Fruit fly (Drosophila melanogaster): ENCODE results near the gene CG44422.
A peak's percentile ranks its signal among the peaks of the same experiment; 100 is the strongest.

Gene CG44422

DNA sequence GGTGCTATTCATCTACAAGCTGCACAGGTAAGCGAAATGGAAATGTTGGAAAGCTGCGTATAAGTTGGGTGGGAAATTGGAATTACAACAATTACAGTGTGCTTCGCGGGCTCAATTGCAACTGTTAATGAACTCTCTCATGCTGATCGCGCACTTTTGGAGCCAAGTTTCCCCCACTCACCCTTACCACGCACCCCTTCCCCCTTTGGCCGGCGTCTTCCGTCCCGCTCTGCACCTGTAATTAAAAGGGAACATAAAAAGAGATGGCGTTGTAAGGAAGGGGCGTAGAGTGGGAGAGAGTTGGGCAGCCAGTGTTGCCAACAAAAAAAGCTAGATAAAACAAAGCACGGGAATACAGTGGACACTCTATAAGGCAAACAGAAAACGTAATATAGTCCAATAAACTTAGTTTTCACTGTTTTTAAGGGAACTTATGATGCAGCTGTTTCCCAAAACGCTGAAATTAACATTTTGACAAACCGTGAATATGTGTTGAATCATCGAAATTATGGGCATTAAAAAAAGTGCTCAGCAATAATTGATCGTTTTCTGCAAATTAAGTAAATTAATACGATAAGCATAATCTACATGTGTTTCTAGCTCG is 38.2 kb upstream of the CG44422 start (continued):
- no peak for TF ChIP-seq run (tag; optimal IDR thresholded peaks at IDR 0.05)
- peak; percentile 4 for TF ChIP-seq CG9727 (GFP tag; optimal IDR thresholded peaks at IDR 0.05)
- no peak for TF ChIP-seq hth (optimal IDR thresholded peaks at IDR 0.05)
- TF ChIP-seq nmo (GFP tag; optimal IDR thresholded peaks at IDR 0.05) = peak; percentile 7
- no peak for TF ChIP-seq BEAF-32 (GFP tag; optimal IDR thresholded peaks at IDR 0.05)
- no peak for TF ChIP-seq CG9817 (tag; optimal IDR thresholded peaks at IDR 0.05)
- TF ChIP-seq mam (GFP tag; optimal IDR thresholded peaks at IDR 0.05) = peak; percentile 13
- TF ChIP-seq HmgZ (tag; optimal IDR thresholded peaks at IDR 0.05) = no peak
- peak; percentile 74 for TF ChIP-seq Med (GFP tag)
- TF ChIP-seq CG7786 (GFP tag; optimal IDR thresholded peaks at IDR 0.05) = peak; percentile 12
- peak; percentile 23 for TF ChIP-seq CG8388 (GFP tag; optimal IDR thresholded peaks at IDR 0.05)
- no peak for TF ChIP-seq CG11723 (GFP tag; optimal IDR thresholded peaks at IDR 0.05)
- TF ChIP-seq pnt (GFP tag; optimal IDR thresholded peaks at IDR 0.05) = peak; percentile 12
- peak; percentile 69 for TF ChIP-seq row (GFP tag; IDR thresholded peaks at IDR 0.05)
- no peak for TF ChIP-seq CG6683 (GFP tag; optimal IDR thresholded peaks at IDR 0.05)
- no peak for TF ChIP-seq gcm2 (GFP tag; optimal IDR thresholded peaks at IDR 0.05)
- no peak for TF ChIP-seq btn (GFP tag; optimal IDR thresholded peaks at IDR 0.05)
- peak in 1 of 2 experiments; percentile 11 for TF ChIP-seq chif (GFP tag; optimal IDR thresholded peaks at IDR 0.05)
- TF ChIP-seq CG12769 (tag; optimal IDR thresholded peaks at IDR 0.05) = peak; percentile 61
- peak; percentile 22 for TF ChIP-seq kni (GFP tag; optimal IDR thresholded peaks at IDR 0.05)
- TF ChIP-seq sna (GFP tag; IDR thresholded peaks at IDR 0.05; ENCODE audit: partially characterized antibody) = no peak
- TF ChIP-seq CG11504 (tag; optimal IDR thresholded peaks at IDR 0.05) = peak; percentile 34
- no peak for TF ChIP-seq HLH4C (GFP tag; IDR thresholded peaks at IDR 0.05; ENCODE audit: partially characterized antibody)
- TF ChIP-seq CrebB (tag; optimal IDR thresholded peaks at IDR 0.05) = no peak
- peak; percentile 1 for TF ChIP-seq CG3281 (GFP tag; optimal IDR thresholded peaks at IDR 0.05)
- TF ChIP-seq Elba2 (GFP tag; optimal IDR thresholded peaks at IDR 0.05) = no peak
- TF ChIP-seq crc (GFP tag; optimal IDR thresholded peaks at IDR 0.05) = no peak
- TF ChIP-seq CG1832 (GFP tag; optimal IDR thresholded peaks at IDR 0.05) = peak; percentile 55
- no peak for TF ChIP-seq CoRest (tag; optimal IDR thresholded peaks at IDR 0.05)
- TF ChIP-seq maf-S (GFP tag; optimal IDR thresholded peaks at IDR 0.05) = no peak
- no peak for TF ChIP-seq Lhr (GFP tag; optimal IDR thresholded peaks at IDR 0.05)
- TF ChIP-seq knrl (GFP tag; IDR thresholded peaks at IDR 0.05; ENCODE audit: partially characterized antibody) = no peak
- no peak for TF ChIP-seq CG12155 (GFP tag; optimal IDR thresholded peaks at IDR 0.05)
- TF ChIP-seq CG3065 (GFP tag; optimal IDR thresholded peaks at IDR 0.05) = no peak
- TF ChIP-seq CG31441 (GFP tag; IDR thresholded peaks at IDR 0.05) = 0 out of 2 replicates have a peak, but pooled peaks have one; percentile 15
- TF ChIP-seq disco-r (GFP tag; optimal IDR thresholded peaks at IDR 0.05) = no peak
- TF ChIP-seq seq (GFP tag; IDR thresholded peaks at IDR 0.05) = 0 out of 2 replicates have a peak, but pooled peaks have one; percentile 16
- peak; percentile 80 for TF ChIP-seq sens (GFP tag)
- TF ChIP-seq Mrtf (GFP tag; IDR thresholded peaks at IDR 0.05) = no peak
- peak; percentile 84 for TF ChIP-seq Sry-β (GFP tag; optimal IDR thresholded peaks at IDR 0.05)
- no peak for TF ChIP-seq CG17385 (GFP tag; optimal IDR thresholded peaks at IDR 0.05)
- no peak for TF ChIP-seq Dref (GFP tag; IDR thresholded peaks at IDR 0.05)
- TF ChIP-seq bsh (GFP tag; optimal IDR thresholded peaks at IDR 0.05) = peak in 1 of 2 experiments; percentile 16
- TF ChIP-seq CG10979 (tag; optimal IDR thresholded peaks at IDR 0.05) = peak; percentile 24
- no peak for TF ChIP-seq ro (GFP tag; IDR thresholded peaks at IDR 0.05)
- peak; percentile 9 for TF ChIP-seq Chrac-16 (GFP tag; optimal IDR thresholded peaks at IDR 0.05)
- TF ChIP-seq CG1024 (GFP tag; IDR thresholded peaks at IDR 0.05) = 0 out of 2 replicates have a peak, but pooled peaks have one; percentile 12
- TF ChIP-seq CG42726 (GFP tag; IDR thresholded peaks at IDR 0.05; ENCODE audit: partially characterized antibody) = no peak
- no peak for TF ChIP-seq prd (optimal IDR thresholded peaks at IDR 0.05)
- TF ChIP-seq prd (GFP tag; IDR thresholded peaks at IDR 0.05) = peak; percentile 50; the same call in 2 of the 3 replicates
